Worm (Caenorhabditis elegans): Measurements from ENCODE around the gene Y43H11AL.1.

DNA sequence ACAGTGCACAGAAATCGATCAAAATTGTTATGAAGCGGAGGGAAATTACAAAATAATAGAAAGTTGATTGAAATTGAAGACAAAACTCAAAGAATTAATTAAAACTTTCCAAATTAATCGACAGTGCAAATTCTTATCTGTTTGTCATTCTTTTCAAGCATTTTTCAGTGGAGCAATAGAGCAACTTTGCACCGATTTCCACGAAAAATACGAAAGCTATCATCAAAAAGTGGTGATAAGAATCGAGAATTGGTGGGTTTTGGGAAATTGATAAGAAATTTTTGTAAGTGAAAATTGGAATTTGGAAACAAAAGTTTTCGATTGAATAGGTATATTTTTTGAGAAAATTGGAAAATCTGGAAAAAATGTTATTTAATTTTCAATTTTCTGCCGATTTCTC is 7.5 kb upstream of the Y43H11AL.1 start:
- TF ChIP-seq hmbx-1 (tag; optimal IDR thresholded peaks at IDR 0.05) (no peak), flt-1 (GFP tag; IDR thresholded peaks at IDR 0.05) (no peak), ceh-36 (tag; optimal IDR thresholded peaks at IDR 0.05) (no peak), ama-1 (optimal IDR thresholded peaks at IDR 0.05) (no peak), ceh-13 (GFP tag; optimal IDR thresholded peaks at IDR 0.05) (no peak), F13C5.2 (tag; optimal IDR thresholded peaks at IDR 0.05) (no peak), hmg-4 (GFP tag; optimal IDR thresholded peaks at IDR 0.05) (no peak), scrt-1 (GFP tag; IDR thresholded peaks at IDR 0.05) (no peak), ets-7 (tag; optimal IDR thresholded peaks at IDR 0.05) (no peak), tbx-11 (GFP tag; IDR thresholded peaks at IDR 0.05) (no peak), pes-1 (GFP tag; IDR thresholded peaks at IDR 0.05) (no peak)
